Worm (Caenorhabditis elegans) whole organism, dauer: ENCODE measurements around the gene set-25.
"Not testable (repeated sequence)": the region's sequence is repeated elsewhere in the genome, so short reads cannot be mapped to it uniquely, and the experiment has no call there.

Experiments
- unc-62 ChIP-seq: sonication (generic microtip); optimal IDR thresholded peaks from 2 replicates; lab custom pipeline; 2017; ENCODE audit warnings: missing biosample characterization, missing genetic modification reagents, missing genetic modification characterization

set-25 gene

ce11 chrIII:13292971-13293514 lies at the start of gene set-25:
set-25 (minus strand) TSS chrIII:13293090.
- not testable (repeated sequence) for TF ChIP-seq unc-62

ce11 chrIII:13342079-13342734 lies 49.3 kb upstream of the set-25 start, which contains the start of gene dro-1:
dro-1 (plus strand) TSS chrIII:13342684.
- TF ChIP-seq unc-62 = no peak

ce11 chrIII:13341275-13341626 lies 48.4 kb upstream of the set-25 start, which contains the start of gene nud-1:
nud-1 (plus strand) TSS chrIII:13341527.
- no peak for TF ChIP-seq unc-62

- TF ChIP-seq unc-62 = no peak
Measured at ce11 chrIII:13340504-13341274, 47.8 kb upstream of the set-25 start.

- no peak for TF ChIP-seq unc-62
Measured at ce11 chrIII:13339672-13340071, 46.8 kb upstream of the set-25 start, which contains the start of gene F53A2.3. F53A2.3 (minus strand) TSS chrIII:13339772.

- no peak for TF ChIP-seq unc-62
Measured at ce11 chrIII:13333754-13334153, 40.9 kb upstream of the set-25 start, which contains the start of gene sdz-20. sdz-20 (plus strand) TSS chrIII:13334054.

- no peak for TF ChIP-seq unc-62
Measured at ce11 chrIII:13328911-13329310, 36.0 kb upstream of the set-25 start.

ce11 chrIII:13324739-13325138 lies 31.8 kb upstream of the set-25 start, which contains the start of gene F53A2.1:
F53A2.1 (minus strand) TSS chrIII:13324839.
- TF ChIP-seq unc-62 = no peak

ce11 chrIII:13322578-13322977 lies 29.7 kb upstream of the set-25 start, which contains the start of gene F53A2.11:
F53A2.11 (minus strand) TSS chrIII:13322678.
- no peak for TF ChIP-seq unc-62

- TF ChIP-seq unc-62 = no peak
Measured at ce11 chrIII:13317383-13317911, 24.6 kb upstream of the set-25 start.

- TF ChIP-seq unc-62 = no peak
Measured at ce11 chrIII:13316935-13317334, 24.0 kb upstream of the set-25 start.

- no peak for TF ChIP-seq unc-62
Measured at ce11 chrIII:13315071-13315470, 22.2 kb upstream of the set-25 start, which contains the start of gene dph-7. dph-7 (plus strand) TSS chrIII:13315123.

- no peak for TF ChIP-seq unc-62
Measured at ce11 chrIII:13314636-13315035, 21.7 kb upstream of the set-25 start.

- TF ChIP-seq unc-62 = no peak
Measured at ce11 chrIII:13313788-13314187, 20.9 kb upstream of the set-25 start, which contains the start of gene Y43F4B.10. Y43F4B.10 (plus strand) TSS chrIII:13314068.

ce11 chrIII:13310552-13310951 lies 17.7 kb upstream of the set-25 start:
- TF ChIP-seq unc-62 = no peak

ce11 chrIII:13307107-13307506 lies 14.2 kb upstream of the set-25 start, which contains the start of the genes klp-19 and slc-36.1:
klp-19 (minus strand) TSS chrIII:13307259.
slc-36.1 (plus strand) TSS chrIII:13307502.
- TF ChIP-seq unc-62 = no peak

- TF ChIP-seq unc-62 = no peak
Measured at ce11 chrIII:13305537-13305936, 12.6 kb upstream of the set-25 start.
